Fruit fly (Drosophila melanogaster): ENCODE results near the gene CG9396.

Gene CG9396

DNA sequence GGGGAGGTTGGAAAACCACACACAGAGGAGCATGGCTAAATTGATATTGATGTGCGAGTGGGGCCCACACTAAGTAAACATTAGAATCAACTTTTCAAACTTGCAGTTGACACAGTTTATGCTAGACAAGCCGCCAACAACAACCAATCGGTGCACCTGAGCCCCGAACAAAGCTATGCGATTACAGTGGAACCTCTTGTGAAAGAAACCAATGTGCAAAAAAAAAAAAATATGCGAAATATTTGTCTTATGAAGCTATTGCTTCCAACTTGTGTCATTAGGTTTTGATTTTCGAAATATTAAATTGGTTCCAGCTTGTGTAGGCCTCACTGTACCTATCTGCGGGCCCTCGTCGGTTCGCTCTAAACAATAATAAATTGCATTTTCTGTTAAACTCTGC, 46.9 kb upstream of the CG9396 start (continued):
- TF ChIP-seq GATAe (GFP tag; conservative IDR thresholded peaks at IDR 0.05) (peak; percentile 23; the same call in 1 of the 2 replicates), jigr1 (GFP tag; IDR thresholded peaks at IDR 0.05) (peak; percentile 49; the same call in 1 of the 3 replicates), Hsf (GFP tag; optimal IDR thresholded peaks at IDR 0.05) (peak; percentile 72), Bteb2 (GFP tag; optimal IDR thresholded peaks at IDR 0.05) (peak; percentile 33), chm (GFP tag; IDR thresholded peaks at IDR 0.05) (peak; percentile 76), pfk (GFP tag; optimal IDR thresholded peaks at IDR 0.05) (no peak), tgo (GFP tag; IDR thresholded peaks at IDR 0.05) (peak; percentile 84), inv (GFP tag; IDR thresholded peaks at IDR 0.05; ENCODE audit: partially characterized antibody) (no peak), Lpt (GFP tag; optimal IDR thresholded peaks at IDR 0.05) (no peak), nmo (GFP tag; optimal IDR thresholded peaks at IDR 0.05) (peak; percentile 81), Dp (GFP tag; optimal IDR thresholded peaks at IDR 0.05) (no peak), Pdp1 (GFP tag; optimal IDR thresholded peaks at IDR 0.05) (peak; percentile 68 to 75), hkb (optimal IDR thresholded peaks at IDR 0.05) (no peak), hkb (GFP tag; IDR thresholded peaks at IDR 0.05) (peak; percentile 83), CG9609 (GFP tag; optimal IDR thresholded peaks at IDR 0.05) (peak; percentile 70), jumu (GFP tag; optimal IDR thresholded peaks at IDR 0.05) (peak; percentile 68), E2f1 (GFP tag; IDR thresholded peaks at IDR 0.05) (peak; percentile 69), hbn (GFP tag; IDR thresholded peaks at IDR 0.05; ENCODE audit: partially characterized antibody) (no peak), peb (GFP tag; IDR thresholded peaks at IDR 0.05) (peak; percentile 71), ac (GFP tag; optimal IDR thresholded peaks at IDR 0.05) (peak; percentile 25), CG30431 (GFP tag; optimal IDR thresholded peaks at IDR 0.05) (peak; percentile 63), CG4328 (GFP tag; optimal IDR thresholded peaks at IDR 0.05) (no peak), CG13624 (GFP tag; optimal IDR thresholded peaks at IDR 0.05) (peak; percentile 58), CG30403 (GFP tag; optimal IDR thresholded peaks at IDR 0.05) (peak; percentile 78), lov (optimal IDR thresholded peaks at IDR 0.05) (no peak), lov (GFP tag; IDR thresholded peaks at IDR 0.05) (peak; percentile 81; the same call in 2 of the 3 replicates), CHES-1-like (GFP tag; optimal IDR thresholded peaks at IDR 0.05) (no peak), CG15696 (tag; optimal IDR thresholded peaks at IDR 0.05) (peak; percentile 54), Doc2 (GFP tag; IDR thresholded peaks at IDR 0.05) (peak; percentile 44; the same call in 1 of the 2 replicates), ap (GFP tag; IDR thresholded peaks at IDR 0.05) (peak; percentile 71), CG34376 (GFP tag; optimal IDR thresholded peaks at IDR 0.05) (no peak), CG32532 (GFP tag; IDR thresholded peaks at IDR 0.05) (peak; percentile 74), crp (GFP tag; optimal IDR thresholded peaks at IDR 0.05) (peak in 1 of 2 experiments; percentile 1), Camta (GFP tag; optimal IDR thresholded peaks at IDR 0.05) (peak; percentile 73), CG17186 (GFP tag; optimal IDR thresholded peaks at IDR 0.05) (peak; percentile 35), Chrac-16 (GFP tag; optimal IDR thresholded peaks at IDR 0.05) (peak; percentile 69), ash1 (GFP tag; optimal IDR thresholded peaks at IDR 0.05) (no peak), HmgZ (tag; optimal IDR thresholded peaks at IDR 0.05) (peak; percentile 25), CG34422 (GFP tag; IDR thresholded peaks at IDR 0.05) (peak; percentile 85), kah (GFP tag; optimal IDR thresholded peaks at IDR 0.05) (peak; percentile 51), psq (GFP tag; optimal IDR thresholded peaks at IDR 0.05) (no peak), mld (GFP tag; IDR thresholded peaks at IDR 0.05; ENCODE audit: partially characterized antibody) (no peak), trh (GFP tag; optimal IDR thresholded peaks at IDR 0.05) (peak; percentile 23), CG12744 (GFP tag; optimal IDR thresholded peaks at IDR 0.05) (no peak), CG4820 (GFP tag; optimal IDR thresholded peaks at IDR 0.05) (peak; percentile 81), CG15514 (GFP tag; optimal IDR thresholded peaks at IDR 0.05) (peak; percentile 22), CG32772 (GFP tag; IDR thresholded peaks at IDR 0.05) (peak; percentile 88), lab (GFP tag; optimal IDR thresholded peaks at IDR 0.05) (peak; percentile 78), Fer1 (GFP tag; optimal IDR thresholded peaks at IDR 0.05) (peak; percentile 50), CG13123 (GFP tag; optimal IDR thresholded peaks at IDR 0.05) (peak; percentile 6), Hmx (GFP tag; optimal IDR thresholded peaks at IDR 0.05) (no peak)

Measured in whole organism, embryonic.